Fruit fly (Drosophila melanogaster) whole organism, embryonic: ENCODE data around the gene Mon1.

ENCODE experiments used
- Adf1 ChIP-seq: fragments of 200-800 bp; sonication (Bioruptor generic); IDR thresholded peaks from 2 replicates; pipeline ENCODE4 v1.3.6; 2022; ENCODE audit warnings: missing biosample characterization, missing genetic modification characterization
- CG10543 ChIP-seq: fragments of 200-800 bp; sonication (Bioruptor generic); optimal IDR thresholded peaks from 3 replicates; lab custom pipeline; 2017; ENCODE audit warnings: missing biosample characterization, mild to moderate bottlenecking, missing genetic modification characterization, moderate library complexity
- CG11247 ChIP-seq: fragments of 200-800 bp; sonication (Bioruptor generic); IDR thresholded peaks from 2 replicates; pipeline ENCODE4 v1.3.6; 2022; ENCODE audit warnings: missing biosample characterization, missing genetic modification characterization
- CG12219 ChIP-seq: fragments of 200-800 bp; sonication (Bioruptor generic); optimal IDR thresholded peaks from 3 replicates; lab custom pipeline; 2018; ENCODE audit warnings: missing biosample characterization, mild to moderate bottlenecking, missing genetic modification characterization
- CG12769 ChIP-seq: fragments of 200-800 bp; sonication (Bioruptor generic); optimal IDR thresholded peaks from 2 replicates; lab custom pipeline; 2019; ENCODE audit warnings: missing biosample characterization, mild to moderate bottlenecking, missing genetic modification characterization, moderate library complexity
- CG13775 ChIP-seq: fragments of 200-800 bp; sonication (Bioruptor generic); optimal IDR thresholded peaks from 3 replicates; lab custom pipeline; 2017; ENCODE audit warnings: missing biosample characterization, mild to moderate bottlenecking, missing genetic modification characterization
- CG1529 ChIP-seq: fragments of 200-800 bp; sonication (Bioruptor generic); optimal IDR thresholded peaks from 3 replicates; lab custom pipeline; 2018; ENCODE audit warnings: missing biosample characterization, missing genetic modification characterization
- CG17385 ChIP-seq: fragments of 200-800 bp; sonication (Bioruptor generic); optimal IDR thresholded peaks from 3 replicates; lab custom pipeline; 2018; ENCODE audit warnings: missing biosample characterization, mild to moderate bottlenecking, missing genetic modification characterization
- CG17912 ChIP-seq: fragments of 200-800 bp; sonication (Bioruptor generic); optimal IDR thresholded peaks from 2 replicates; lab custom pipeline; 2018; ENCODE audit warnings: missing biosample characterization, mild to moderate bottlenecking, missing genetic modification characterization
- CG1792 ChIP-seq: fragments of 200-800 bp; sonication (Bioruptor generic); optimal IDR thresholded peaks from 2 replicates; lab custom pipeline; 2016; ENCODE audit warnings: missing biosample characterization, missing genetic modification characterization
- CG2116 ChIP-seq: fragments of 200-800 bp; sonication (Bioruptor generic); optimal IDR thresholded peaks from 3 replicates; lab custom pipeline; 2018; ENCODE audit warnings: missing biosample characterization, mild to moderate bottlenecking, missing genetic modification characterization
- CG33557 ChIP-seq: fragments of 200-800 bp; sonication (Bioruptor generic); optimal IDR thresholded peaks from 2 replicates; lab custom pipeline; 2019; ENCODE audit warnings: missing biosample characterization, mild to moderate bottlenecking, missing genetic modification characterization, moderate library complexity
- CG4424 ChIP-seq: fragments of 200-800 bp; sonication (Bioruptor generic); optimal IDR thresholded peaks from 3 replicates; lab custom pipeline; 2016; ENCODE audit warnings: missing biosample characterization, missing genetic modification characterization
- CG6813 ChIP-seq: fragments of 200-800 bp; sonication (Bioruptor generic); optimal IDR thresholded peaks from 2 replicates; lab custom pipeline; 2017; ENCODE audit warnings: missing biosample characterization, missing genetic modification characterization, mild to moderate bottlenecking, moderate library complexity, missing genetic modification reagents
- CG8388 ChIP-seq: fragments of 200-800 bp; sonication (Bioruptor generic); optimal IDR thresholded peaks from 2 replicates; lab custom pipeline; 2019; ENCODE audit warnings: missing biosample characterization, mild to moderate bottlenecking, missing genetic modification characterization, moderate library complexity
- Dad ChIP-seq: fragments of 200-800 bp; sonication (Bioruptor generic); optimal IDR thresholded peaks from 3 replicates; lab custom pipeline; 2016; ENCODE audit warnings: missing biosample characterization, missing genetic modification characterization
- Deaf1 ChIP-seq: fragments of 200-800 bp; optimal IDR thresholded peaks from 3 replicates; lab custom pipeline; 2019; ENCODE audit warnings: missing biosample characterization, mild to moderate bottlenecking, missing genetic modification characterization, moderate library complexity
- Drgx ChIP-seq: fragments of 200-800 bp; sonication (Bioruptor generic); IDR thresholded peaks from 2 replicates; pipeline ENCODE4 v1.3.6; 2022; ENCODE audit warnings: missing biosample characterization, missing genetic modification characterization
- Ets97D ChIP-seq: fragments of 200-800 bp; sonication (Bioruptor generic); optimal IDR thresholded peaks from 3 replicates; lab custom pipeline; 2016; ENCODE audit warnings: missing biosample characterization, missing genetic modification characterization
- Gug ChIP-seq: fragments of 200-800 bp; sonication (Bioruptor generic); IDR thresholded peaks from 4 replicates; pipeline ENCODE4 v1.3.6; 2022; ENCODE audit warnings: missing biosample characterization, missing genetic modification characterization
- H15 ChIP-seq: fragments of 200-800 bp; sonication (Bioruptor generic); IDR thresholded peaks from 3 replicates; pipeline ENCODE4 v1.3.6; 2022; ENCODE audit warnings: missing biosample characterization, missing genetic modification characterization
- HLH3B ChIP-seq: fragments of 200-800 bp; sonication (Bioruptor generic); IDR thresholded peaks from 2 replicates; pipeline ENCODE4 v1.3.6; 2022; ENCODE audit warnings: missing biosample characterization, missing genetic modification characterization
- Hey ChIP-seq: fragments of 200-800 bp; sonication (Bioruptor generic); optimal IDR thresholded peaks from 3 replicates; lab custom pipeline; 2018; ENCODE audit warnings: missing biosample characterization, mild to moderate bottlenecking, missing genetic modification characterization
- Lpt ChIP-seq: fragments of >200 bp; optimal IDR thresholded peaks from 2 replicates; lab custom pipeline; 2018; ENCODE audit warnings: missing biosample characterization, missing genetic modification characterization
- Meics ChIP-seq: fragments of 200-800 bp; sonication (Bioruptor generic); optimal IDR thresholded peaks from 2 replicates; lab custom pipeline; 2017; ENCODE audit warnings: missing biosample characterization, mild to moderate bottlenecking, missing genetic modification characterization
- Nf-YB ChIP-seq: fragments of 200-800 bp; sonication (Bioruptor generic); optimal IDR thresholded peaks from 3 replicates; lab custom pipeline; 2019; ENCODE audit warnings: missing biosample characterization, mild to moderate bottlenecking, missing genetic modification characterization, moderate library complexity
- Nf-YC ChIP-seq: fragments of 200-800 bp; optimal IDR thresholded peaks from 3 replicates; lab custom pipeline; 2019; ENCODE audit warnings: missing biosample characterization, mild to moderate bottlenecking, missing genetic modification characterization, moderate library complexity
- PHDP ChIP-seq: fragments of 200-800 bp; sonication (Bioruptor generic); optimal IDR thresholded peaks from 3 replicates; lab custom pipeline; 2018; ENCODE audit warnings: missing biosample characterization, mild to moderate bottlenecking, missing genetic modification characterization, moderate library complexity
- ash1 ChIP-seq: fragments of 200-800 bp; sonication (Bioruptor generic); optimal IDR thresholded peaks from 2 replicates; lab custom pipeline; 2018; ENCODE audit warnings: missing biosample characterization, mild to moderate bottlenecking, missing genetic modification characterization
- az2 ChIP-seq: fragments of 200-800 bp; sonication (Bioruptor generic); optimal IDR thresholded peaks from 3 replicates; lab custom pipeline; 2016; ENCODE audit warnings: missing biosample characterization, missing genetic modification characterization
- bigmax ChIP-seq: fragments of 200-800 bp; sonication (Bioruptor generic); optimal IDR thresholded peaks from 2 replicates; lab custom pipeline; 2018; ENCODE audit warnings: missing biosample characterization, mild to moderate bottlenecking, missing genetic modification characterization
- cad ChIP-seq: fragments of >200 bp; optimal IDR thresholded peaks from 2 replicates; lab custom pipeline; 2017; ENCODE audit warnings: missing biosample characterization, missing genetic modification characterization
- cg ChIP-seq: fragments of 200-800 bp; sonication (Bioruptor generic); optimal IDR thresholded peaks from 3 replicates; lab custom pipeline; 2019; ENCODE audit warnings: missing biosample characterization, mild to moderate bottlenecking, missing genetic modification characterization, moderate library complexity
- chinmo ChIP-seq: fragments of 200-800 bp; sonication (Bioruptor generic); IDR thresholded peaks from 4 replicates; pipeline ENCODE4 v1.3.6; 2022; ENCODE audit warnings: missing biosample characterization, missing genetic modification characterization; ENCODE audit not compliant: partially characterized antibody
- crol ChIP-seq: fragments of 200-800 bp; sonication (Bioruptor generic); IDR thresholded peaks from 2 replicates; pipeline ENCODE4 v1.3.6; 2022; ENCODE audit warnings: missing biosample characterization, missing genetic modification characterization
- cwo ChIP-seq: fragments of 200-800 bp; sonication (Bioruptor generic); optimal IDR thresholded peaks from 3 replicates; lab custom pipeline; 2017; ENCODE audit warnings: missing biosample characterization, missing genetic modification characterization, mild to moderate bottlenecking, moderate library complexity, missing genetic modification reagents
- emc ChIP-seq: fragments of 200-800 bp; sonication (Bioruptor generic); optimal IDR thresholded peaks from 2 replicates; lab custom pipeline; 2016; ENCODE audit warnings: missing biosample characterization, missing genetic modification characterization
- hb ChIP-seq: fragments of 200-800 bp; sonication (Bioruptor generic); IDR thresholded peaks from 3 replicates; pipeline ENCODE4 v1.3.6; 2022; ENCODE audit warnings: missing biosample characterization, missing genetic modification characterization; ENCODE audit not compliant: partially characterized antibody
- lmd ChIP-seq: fragments of 200-800 bp; sonication (Bioruptor generic); IDR thresholded peaks from 2 replicates; pipeline ENCODE4 v1.3.6; 2022; ENCODE audit warnings: missing biosample characterization, missing genetic modification characterization
- salm ChIP-seq: fragments of 200-800 bp; sonication (Bioruptor generic); optimal IDR thresholded peaks from 2 replicates; lab custom pipeline; 2018; ENCODE audit warnings: missing biosample characterization, mild to moderate bottlenecking, missing genetic modification characterization
- scrt ChIP-seq: fragments of 200-800 bp; sonication (Bioruptor generic); optimal IDR thresholded peaks from 2 replicates; lab custom pipeline; 2018; ENCODE audit warnings: missing biosample characterization, mild to moderate bottlenecking, missing genetic modification characterization, moderate library complexity
- sens ChIP-seq: fragments of 200-800 bp; sonication (Bioruptor generic); peaks from one replicate; lab custom pipeline; 2016; ENCODE audit warnings: missing biosample characterization, missing genetic modification characterization
- sim ChIP-seq: fragments of 200-800 bp; sonication (Bioruptor generic); IDR thresholded peaks from 2 replicates; pipeline ENCODE4 v1.3.6; 2022; ENCODE audit warnings: missing biosample characterization, missing genetic modification characterization
- sr ChIP-seq: fragments of 200-800 bp; sonication (Bioruptor generic); IDR thresholded peaks from 3 replicates; pipeline ENCODE4 v1.3.6; 2022; ENCODE audit warnings: missing biosample characterization, missing genetic modification characterization
- sug ChIP-seq: fragments of 200-800 bp; optimal IDR thresholded peaks from 2 replicates; lab custom pipeline; 2019; ENCODE audit warnings: missing biosample characterization, mild to moderate bottlenecking, missing genetic modification characterization, moderate library complexity
- tgo ChIP-seq: fragments of 200-800 bp; sonication (Bioruptor generic); IDR thresholded peaks from 3 replicates; pipeline ENCODE4 v1.3.6; 2022; ENCODE audit warnings: missing biosample characterization, missing genetic modification characterization

Mon1 gene

DNA sequence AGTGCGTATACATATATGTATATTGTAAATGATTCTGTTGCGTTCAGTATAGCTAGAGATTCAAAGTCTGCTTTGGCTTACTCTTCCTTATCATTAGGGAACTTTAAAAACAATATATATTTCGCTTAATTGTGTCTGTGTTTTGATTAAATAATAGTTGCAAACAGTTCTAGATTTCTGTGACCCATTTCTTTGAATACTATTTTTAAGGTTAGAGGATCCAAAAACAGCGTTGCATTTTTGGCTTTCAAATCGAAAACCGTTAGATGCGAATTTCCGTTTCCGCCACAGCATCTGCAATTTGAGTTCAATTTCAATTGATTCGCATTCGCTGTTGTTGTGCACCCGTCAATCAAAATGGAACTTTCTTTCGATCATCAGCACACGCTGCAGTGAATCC, 35.7 kb downstream of the Mon1 start:
- TF ChIP-seq bigmax (GFP tag; lab: Kevin White, UChicago) (peak; percentile 36), H15 (GFP tag; lab: Robert Waterston, UW) (no peak), Ets97D (GFP tag; lab: Kevin White, UChicago) (peak; percentile 24), CG2116 (GFP tag; lab: Kevin White, UChicago) (peak; percentile 67), ash1 (GFP tag; lab: Kevin White, UChicago) (no peak)

DNA sequence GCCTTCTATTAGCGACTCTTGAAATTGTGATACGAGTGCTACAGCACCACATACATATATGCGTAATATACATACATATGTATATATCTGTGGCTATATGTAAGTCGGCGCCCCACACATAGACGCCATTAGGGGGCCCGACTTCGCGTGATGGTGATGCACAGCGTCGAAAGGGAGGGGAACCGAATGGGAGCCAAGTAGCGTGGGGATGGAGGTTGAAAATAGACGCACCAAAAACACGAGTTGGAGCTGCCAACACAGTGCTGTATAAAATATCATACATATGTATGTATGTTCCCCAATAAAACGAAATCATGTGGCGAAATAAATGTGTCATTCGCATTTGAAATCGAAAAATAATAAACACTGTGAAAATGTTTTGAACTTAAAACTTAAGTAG, 36.2 kb downstream of the Mon1 start:
- peak; percentile 8; the same call in 1 of the 2 replicates for TF ChIP-seq Adf1
- TF ChIP-seq crol (GFP tag; lab: Robert Waterston, UW), result 0 out of 2 replicates have a peak, but pooled peaks have one; percentile 38
- TF ChIP-seq Meics (GFP tag; lab: Kevin White, UChicago), result no peak
- TF ChIP-seq CG11247 (GFP tag; lab: Robert Waterston, UW), result 0 out of 2 replicates have a peak, but pooled peaks have one; percentile 5
- TF ChIP-seq CG8388 (GFP tag; lab: Kevin White, UChicago), result peak; percentile 72
- TF ChIP-seq chinmo (GFP tag; lab: Robert Waterston, UW), result 0 out of 4 replicates have a peak, but pooled peaks have one; percentile 53
- TF ChIP-seq Drgx (GFP tag; lab: Robert Waterston, UW), result 0 out of 2 replicates have a peak, but pooled peaks have one; percentile 21
- peak; percentile 31 for TF ChIP-seq cwo
- TF ChIP-seq CG10543 (GFP tag; lab: Kevin White, UChicago), result peak; percentile 2
- TF ChIP-seq cg (GFP tag; lab: Kevin White, UChicago), result peak; percentile 69
- TF ChIP-seq sens (GFP tag; lab: Kevin White, UChicago), result peak; percentile 35
- no peak for TF ChIP-seq az2
- TF ChIP-seq Gug, result no peak
- peak; percentile 86 for TF ChIP-seq CG12769 (tag; lab: Kevin White, UChicago)
- peak; percentile 40; the same call in 1 of the 3 replicates for TF ChIP-seq sr (GFP tag; lab: Robert Waterston, UW)
- no peak for TF ChIP-seq Nf-YC
- no peak for TF ChIP-seq scrt (GFP tag; lab: Kevin White, UChicago)
- TF ChIP-seq Deaf1 (tag; lab: Kevin White, UChicago), result peak; percentile 17
- TF ChIP-seq sug (tag; lab: Kevin White, UChicago), result peak; percentile 28
- TF ChIP-seq CG17912, result peak; percentile 4
- TF ChIP-seq, all 482 proteins: peak for 15

DNA sequence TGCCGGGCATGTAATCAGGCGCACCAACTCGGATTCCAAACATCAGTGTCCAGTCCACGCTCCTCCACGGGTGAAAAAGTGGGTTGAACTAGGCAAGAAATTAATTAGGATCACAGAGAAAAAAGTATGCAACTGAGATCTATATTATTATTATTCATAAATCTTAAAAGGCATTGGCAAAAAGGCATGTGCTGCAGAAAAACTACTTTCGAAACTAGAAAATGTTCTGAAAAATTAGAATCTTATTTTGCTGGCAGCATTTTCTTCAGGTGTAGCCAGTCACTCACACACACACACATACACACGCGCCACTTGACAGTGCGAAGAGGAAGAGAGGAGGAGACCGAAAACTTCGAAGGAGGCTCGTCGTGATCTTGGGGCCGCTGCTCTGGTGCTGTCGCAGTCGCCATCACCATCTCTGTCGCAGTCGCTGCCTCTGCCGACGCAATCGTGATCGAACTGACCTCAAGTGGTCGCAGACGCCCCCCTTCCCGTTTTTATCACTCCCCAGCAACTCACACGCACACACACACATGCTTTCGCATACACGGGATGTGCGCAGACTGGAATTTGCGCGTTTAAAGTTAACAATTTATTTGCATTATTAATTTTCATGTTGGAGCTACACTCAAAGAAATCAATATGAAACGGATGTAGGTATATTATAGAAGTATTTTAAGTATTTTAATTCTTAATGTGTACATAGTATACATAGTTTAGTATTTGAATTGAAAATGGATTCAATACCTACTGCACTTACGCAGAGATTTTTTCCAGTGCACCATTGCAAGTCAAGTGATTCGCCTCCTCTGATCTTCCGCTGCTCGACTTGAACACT, 37.2 kb downstream of the Mon1 start:
- TF ChIP-seq CG4424 (GFP tag; lab: Kevin White, UChicago) (peak; percentile 45), hb (GFP tag; lab: Robert Waterston, UW) (no peak), emc (GFP tag; lab: Kevin White, UChicago) (no peak), Lpt (no peak), PHDP (tag; lab: Kevin White, UChicago) (peak; percentile 67), Hey (tag; lab: Kevin White, UChicago) (no peak), Meics (GFP tag; lab: Kevin White, UChicago) (peak; percentile 49), CG12219 (no peak), CG1529 (GFP tag; lab: Kevin White, UChicago) (peak; percentile 15), tgo (GFP tag; lab: Robert Waterston, UW) (peak; percentile 70; the same call in 2 of the 3 replicates), CG13775 (GFP tag; lab: Kevin White, UChicago) (peak; percentile 37), CG6813 (peak; percentile 1), cad (GFP tag; lab: Kevin White, UChicago) (no peak), sim (GFP tag; lab: Robert Waterston, UW) (no peak), CG17385 (GFP tag; lab: Kevin White, UChicago) (peak; percentile 11), Nf-YB (peak; percentile 24), ash1 (GFP tag; lab: Kevin White, UChicago) (no peak), HLH3B (GFP tag; lab: Robert Waterston, UW) (peak; percentile 66), CG33557 (GFP tag; lab: Kevin White, UChicago) (no peak), lmd (GFP tag; lab: Robert Waterston, UW) (peak; percentile 63), CG1792 (GFP tag; lab: Kevin White, UChicago) (no peak), salm (tag; lab: Kevin White, UChicago) (no peak), Drgx (GFP tag; lab: Robert Waterston, UW) (peak; percentile 94), Dad (GFP tag; lab: Kevin White, UChicago) (no peak)
